Worm (Caenorhabditis elegans) whole organism, L4 larva: ENCODE data around the gene F13E9.19.

Source experiments
- R02D3.7 ChIP-seq: fragments of 150-350 bp; sonication (generic microtip); optimal IDR thresholded peaks from 3 replicates; lab custom pipeline; 2014; ENCODE audit warnings: missing biosample characterization, missing genetic modification characterization
- ZK546.5 ChIP-seq, 2 experiments: sonication (generic microtip); optimal IDR thresholded peaks; 2 replicates each; lab custom pipeline; 2017; ENCODE audit warnings: missing biosample characterization in 2 of 2, missing genetic modification characterization in 2 of 2
- ceh-32 ChIP-seq: sonication (generic microtip); optimal IDR thresholded peaks from 2 replicates; lab custom pipeline; 2016; ENCODE audit warnings: mild to moderate bottlenecking, missing genetic modification characterization, missing compliant biosample characterization; ENCODE audit not compliant: poor library complexity
- daf-12 ChIP-seq: fragments of 150-350 bp; optimal IDR thresholded peaks from 2 replicates; lab custom pipeline; 2014; ENCODE audit warnings: missing biosample characterization, missing genetic modification reagents, missing genetic modification characterization
- dpl-1 ChIP-seq: fragments of 150-350 bp; optimal IDR thresholded peaks from 2 replicates; lab custom pipeline; 2014; ENCODE audit warnings: missing biosample characterization, missing genetic modification reagents, missing genetic modification characterization
- fkh-10 ChIP-seq: fragments of 150-350 bp; optimal IDR thresholded peaks from 2 replicates; lab custom pipeline; 2014; ENCODE audit warnings: missing biosample characterization, missing genetic modification reagents, missing genetic modification characterization
- hif-1 ChIP-seq, 2 experiments: sonication (generic microtip); optimal IDR thresholded peaks; 2 replicates each; lab custom pipeline; 2016 to 2017; ENCODE audit warnings: missing compliant biosample characterization in 2 of 2, missing genetic modification characterization in 2 of 2, missing genetic modification reagents in 2 of 2, missing genotype in 2 of 2, mild to moderate bottlenecking in 1 of 2
- lin-15B ChIP-seq: fragments of 150-350 bp; sonication (generic microtip); optimal IDR thresholded peaks from 3 replicates; lab custom pipeline; 2014; ENCODE audit warnings: missing biosample characterization, missing genetic modification characterization
- madf-9 ChIP-seq: fragments of 200-800 bp; sonication (Bioruptor generic); conservative IDR thresholded peaks from 2 replicates; pipeline ENCODE4 v1.3.6; 2022; ENCODE audit warnings: missing genetic modification reagents, missing genetic modification characterization, missing compliant biosample characterization
- mxl-2 ChIP-seq: fragments of 200-800 bp; sonication (Bioruptor generic); conservative IDR thresholded peaks from 2 replicates; pipeline ENCODE4 v1.3.6; 2022; ENCODE audit warnings: missing genetic modification reagents, missing genetic modification characterization, missing compliant biosample characterization
- nhr-28 ChIP-seq: fragments of 150-350 bp; optimal IDR thresholded peaks from 2 replicates; lab custom pipeline; 2014; ENCODE audit warnings: missing biosample characterization, missing genetic modification characterization
- pqm-1 ChIP-seq: sonication (generic microtip); optimal IDR thresholded peaks from 2 replicates; lab custom pipeline; 2017; ENCODE audit warnings: missing biosample characterization, missing genetic modification characterization
- tag-97 ChIP-seq: fragments of 200-800 bp; sonication (Bioruptor generic); IDR thresholded peaks from 2 replicates; pipeline ENCODE4 v1.3.6; 2022; ENCODE audit warnings: missing genetic modification characterization, missing compliant biosample characterization
- ztf-11 ChIP-seq: fragments of 150-350 bp; optimal IDR thresholded peaks from 2 replicates; lab custom pipeline; 2014; ENCODE audit warnings: missing biosample characterization, missing genetic modification characterization

ce11 chrIV:10935853-10936491 is 36.8 kb downstream of the F13E9.19 start, which contains the start of gene lgg-2:
- TF ChIP-seq R02D3.7 (tag; lab: Kevin White, UChicago) = no peak
- TF ChIP-seq fkh-10 (GFP tag; lab: Kevin White, UChicago) = peak; percentile 47
- TF ChIP-seq madf-9 (GFP tag; lab: Robert Waterston, UW) = peak; percentile 25; the same call in 1 of the 2 replicates
- TF ChIP-seq daf-12 (tag; lab: Kevin White, UChicago) = no peak
- no peak for TF ChIP-seq lin-15B (tag; lab: Kevin White, UChicago)
- TF ChIP-seq ztf-11 (tag; lab: Kevin White, UChicago) = no peak
- peak; percentile 74 for TF ChIP-seq pqm-1 (tag; lab: Kevin White, UChicago)
- no peak for TF ChIP-seq tag-97 (GFP tag; lab: Robert Waterston, UW)
- TF ChIP-seq hif-1 (tag; optimal IDR thresholded peaks at IDR 0.05; lab: Kevin White, UChicago) = peak; percentile 24 to 77
- peak; percentile 4 for TF ChIP-seq ceh-32 (tag; lab: Kevin White, UChicago)
- no peak for TF ChIP-seq ZK546.5 (tag; optimal IDR thresholded peaks at IDR 0.05; lab: Kevin White, UChicago)
- peak; percentile 96 for TF ChIP-seq nhr-28 (tag; lab: Kevin White, UChicago)
- TF ChIP-seq dpl-1 (GFP tag; lab: Kevin White, UChicago) = peak; percentile 66
- TF ChIP-seq mxl-2 (GFP tag; lab: Robert Waterston, UW) = 0 out of 2 replicates have a peak, but pooled peaks have one; percentile 31
